Fruit fly (Drosophila melanogaster) whole organism, embryonic: ENCODE data around the gene Bace.

Experiments used
- Abd-B ChIP-seq: fragments of 200-800 bp; sonication (Bioruptor generic); optimal IDR thresholded peaks from 2 replicates; lab custom pipeline; 2018; ENCODE audit warnings: missing biosample characterization, mild to moderate bottlenecking, missing genetic modification characterization, moderate library complexity
- B-H1 ChIP-seq: fragments of 200-800 bp; sonication (Bioruptor generic); IDR thresholded peaks from 3 replicates; pipeline ENCODE4 v1.3.6; 2022; ENCODE audit warnings: missing biosample characterization, missing genetic modification characterization
- Bdp1 ChIP-seq: fragments of 200-800 bp; sonication (Bioruptor generic); optimal IDR thresholded peaks from 3 replicates; lab custom pipeline; 2016; ENCODE audit warnings: missing biosample characterization, missing genetic modification characterization
- BtbVII ChIP-seq: fragments of 200-800 bp; sonication (Bioruptor generic); optimal IDR thresholded peaks from 3 replicates; lab custom pipeline; 2017; ENCODE audit warnings: missing biosample characterization, mild to moderate bottlenecking, missing genetic modification characterization
- CG10654 ChIP-seq: fragments of 200-800 bp; sonication (Bioruptor generic); optimal IDR thresholded peaks from 2 replicates; lab custom pipeline; 2016; ENCODE audit warnings: missing biosample characterization, missing genetic modification characterization
- CG12104 ChIP-seq: fragments of 200-800 bp; sonication (Bioruptor generic); optimal IDR thresholded peaks from 3 replicates; lab custom pipeline; 2016; ENCODE audit warnings: missing biosample characterization, missing genetic modification characterization
- CG14667 ChIP-seq: fragments of 200-800 bp; sonication (Bioruptor generic); IDR thresholded peaks from 2 replicates; pipeline ENCODE4 v1.3.6; 2022; ENCODE audit warnings: missing biosample characterization, missing genetic modification characterization
- CG1603 ChIP-seq: fragments of 200-800 bp; sonication (Bioruptor generic); optimal IDR thresholded peaks from 2 replicates; lab custom pipeline; 2019; ENCODE audit warnings: missing biosample characterization, mild to moderate bottlenecking, missing genetic modification characterization, moderate library complexity
- CG1647 ChIP-seq: fragments of 200-800 bp; sonication (Bioruptor generic); optimal IDR thresholded peaks from 3 replicates; lab custom pipeline; 2016; ENCODE audit warnings: missing biosample characterization, missing genetic modification characterization
- CG16863 ChIP-seq: fragments of 200-800 bp; sonication (Bioruptor generic); optimal IDR thresholded peaks from 3 replicates; lab custom pipeline; 2016; ENCODE audit warnings: missing biosample characterization, missing genetic modification characterization
- CG1832 ChIP-seq: fragments of 200-800 bp; sonication (Bioruptor generic); optimal IDR thresholded peaks from 2 replicates; lab custom pipeline; 2017; ENCODE audit warnings: missing biosample characterization, mild to moderate bottlenecking, missing genetic modification characterization, inconsistent platforms
- CG2712 ChIP-seq: fragments of 200-800 bp; optimal IDR thresholded peaks from 3 replicates; lab custom pipeline; 2019; ENCODE audit warnings: missing biosample characterization, mild to moderate bottlenecking, missing genetic modification characterization, moderate library complexity
- CG31441 ChIP-seq: fragments of 200-800 bp; sonication (Bioruptor generic); IDR thresholded peaks from 2 replicates; pipeline ENCODE4 v1.3.6; 2022; ENCODE audit warnings: missing biosample characterization, missing genetic modification characterization
- CG34376 ChIP-seq: fragments of 200-800 bp; sonication (Bioruptor generic); optimal IDR thresholded peaks from 2 replicates; lab custom pipeline; 2018; ENCODE audit warnings: missing biosample characterization, mild to moderate bottlenecking, missing genetic modification characterization
- CG3838 ChIP-seq: fragments of 200-800 bp; sonication (Bioruptor generic); optimal IDR thresholded peaks from 3 replicates; lab custom pipeline; 2016; ENCODE audit warnings: missing biosample characterization, missing genetic modification characterization
- CG6254 ChIP-seq: fragments of 200-800 bp; sonication (Bioruptor generic); optimal IDR thresholded peaks from 3 replicates; lab custom pipeline; 2017; ENCODE audit warnings: mild to moderate bottlenecking, missing biosample characterization, missing genetic modification reagents, missing genetic modification characterization
- CG6689 ChIP-seq: fragments of 200-800 bp; sonication (Bioruptor generic); IDR thresholded peaks from 2 replicates; pipeline ENCODE4 v1.3.6; 2022; ENCODE audit warnings: missing biosample characterization, missing genetic modification characterization
- CG6765 ChIP-seq: fragments of 200-800 bp; sonication (Bioruptor generic); optimal IDR thresholded peaks from 3 replicates; lab custom pipeline; 2017; ENCODE audit warnings: missing biosample characterization, mild to moderate bottlenecking, missing genetic modification characterization
- CG6813 ChIP-seq: fragments of 200-800 bp; sonication (Bioruptor generic); optimal IDR thresholded peaks from 2 replicates; lab custom pipeline; 2017; ENCODE audit warnings: missing biosample characterization, missing genetic modification characterization, mild to moderate bottlenecking, moderate library complexity, missing genetic modification reagents
- CG7556 ChIP-seq: fragments of 200-800 bp; sonication (Bioruptor generic); optimal IDR thresholded peaks from 2 replicates; lab custom pipeline; 2017; ENCODE audit warnings: missing biosample characterization, mild to moderate bottlenecking, missing genetic modification characterization
- CG7928 ChIP-seq: fragments of 200-800 bp; sonication (Bioruptor generic); optimal IDR thresholded peaks from 2 replicates; lab custom pipeline; 2017; ENCODE audit warnings: missing biosample characterization, mild to moderate bottlenecking, missing genetic modification characterization
- CG8089 ChIP-seq: fragments of 200-800 bp; sonication (Bioruptor generic); optimal IDR thresholded peaks from 3 replicates; lab custom pipeline; 2016; ENCODE audit warnings: missing biosample characterization, missing genetic modification characterization
- CG8944 ChIP-seq: fragments of 200-800 bp; sonication (Bioruptor generic); optimal IDR thresholded peaks from 3 replicates; lab custom pipeline; 2016; ENCODE audit warnings: missing biosample characterization, missing genetic modification characterization
- Doc2 ChIP-seq: fragments of 200-800 bp; sonication (Bioruptor generic); IDR thresholded peaks from 2 replicates; pipeline ENCODE4 v1.3.6; 2022; ENCODE audit warnings: missing biosample characterization, missing genetic modification characterization
- Gsc ChIP-seq: fragments of 200-800 bp; sonication (Bioruptor generic); IDR thresholded peaks from 2 replicates; pipeline ENCODE4 v1.3.6; 2022; ENCODE audit warnings: missing biosample characterization, missing genetic modification characterization
- H15 ChIP-seq: fragments of 200-800 bp; sonication (Bioruptor generic); IDR thresholded peaks from 3 replicates; pipeline ENCODE4 v1.3.6; 2022; ENCODE audit warnings: missing biosample characterization, missing genetic modification characterization
- HHEX ChIP-seq: fragments of 200-800 bp; sonication (Bioruptor generic); optimal IDR thresholded peaks from 3 replicates; lab custom pipeline; 2017; ENCODE audit warnings: missing biosample characterization, mild to moderate bottlenecking, missing genetic modification characterization, missing genetic modification reagents
- Hr78 ChIP-seq, 2 experiments: fragments of 200-800 bp in 1 of 2; fragments of >200 bp in 1 of 2; sonication (Bioruptor generic) in 1 of 2; optimal IDR thresholded peaks; 2 replicates each; lab custom pipeline; 2017 to 2019; ENCODE audit warnings: missing biosample characterization in 2 of 2, missing genetic modification characterization in 2 of 2, mild to moderate bottlenecking in 1 of 2, moderate library complexity in 1 of 2
- Mrtf ChIP-seq: fragments of 200-800 bp; sonication (Bioruptor generic); IDR thresholded peaks from 3 replicates; pipeline ENCODE4 v1.3.6; 2022; ENCODE audit warnings: missing biosample characterization, missing genetic modification characterization
- NK7.1 ChIP-seq: fragments of 200-800 bp; sonication (Bioruptor generic); optimal IDR thresholded peaks from 3 replicates; lab custom pipeline; 2016; ENCODE audit warnings: missing biosample characterization, missing genetic modification characterization
- Nf-YB ChIP-seq: fragments of 200-800 bp; sonication (Bioruptor generic); optimal IDR thresholded peaks from 3 replicates; lab custom pipeline; 2019; ENCODE audit warnings: missing biosample characterization, mild to moderate bottlenecking, missing genetic modification characterization, moderate library complexity
- Oli ChIP-seq: fragments of 200-800 bp; sonication (Bioruptor generic); optimal IDR thresholded peaks from 2 replicates; lab custom pipeline; 2018; ENCODE audit warnings: missing biosample characterization, mild to moderate bottlenecking, missing genetic modification characterization, moderate library complexity
- Sry-δ ChIP-seq: fragments of 200-800 bp; sonication (Bioruptor generic); optimal IDR thresholded peaks from 2 replicates; lab custom pipeline; 2016; ENCODE audit warnings: missing biosample characterization, missing genetic modification characterization
- al ChIP-seq: fragments of 200-800 bp; sonication (Bioruptor generic); IDR thresholded peaks from 2 replicates; pipeline ENCODE4 v1.3.6; 2022; ENCODE audit warnings: missing biosample characterization, missing genetic modification characterization
- amos ChIP-seq: fragments of 200-800 bp; sonication (Bioruptor generic); IDR thresholded peaks from 2 replicates; pipeline ENCODE4 v1.3.6; 2022; ENCODE audit warnings: missing biosample characterization, missing genetic modification characterization; ENCODE audit not compliant: partially characterized antibody
- chif ChIP-seq, 2 experiments: fragments of 200-800 bp; sonication (Bioruptor generic); optimal IDR thresholded peaks; 3 replicates each; lab custom pipeline; 2016; ENCODE audit warnings: missing biosample characterization in 2 of 2, missing genetic modification characterization in 2 of 2
- chinmo ChIP-seq: fragments of 200-800 bp; sonication (Bioruptor generic); IDR thresholded peaks from 4 replicates; pipeline ENCODE4 v1.3.6; 2022; ENCODE audit warnings: missing biosample characterization, missing genetic modification characterization; ENCODE audit not compliant: partially characterized antibody
- gro ChIP-seq: fragments of 200-800 bp; sonication (Bioruptor generic); optimal IDR thresholded peaks from 2 replicates; lab custom pipeline; 2016; ENCODE audit warnings: missing biosample characterization, missing genetic modification characterization
- kay ChIP-seq: fragments of 200-800 bp; sonication (Bioruptor generic); optimal IDR thresholded peaks from 2 replicates; lab custom pipeline; 2016; ENCODE audit warnings: missing biosample characterization, missing genetic modification characterization
- lov ChIP-seq, 2 experiments: fragments of 200-800 bp in 1 of 2; fragments of >200 bp in 1 of 2; sonication (Bioruptor generic) in 1 of 2; IDR thresholded peaks in 1 of 2; optimal IDR thresholded peaks in 1 of 2; 2 replicates in 1 of 2; 3 replicates in 1 of 2; pipeline versions ENCODE4 v1.3.6 to Lab custom; 2017 to 2022; ENCODE audit warnings: missing biosample characterization in 1 of 2, missing genetic modification characterization in 1 of 2
- mld ChIP-seq: fragments of 200-800 bp; sonication (Bioruptor generic); IDR thresholded peaks from 3 replicates; pipeline ENCODE4 v1.3.6; 2022; ENCODE audit warnings: missing biosample characterization, missing genetic modification characterization; ENCODE audit not compliant: partially characterized antibody
- nmo ChIP-seq: fragments of 200-800 bp; sonication (Bioruptor generic); optimal IDR thresholded peaks from 2 replicates; lab custom pipeline; 2018; ENCODE audit warnings: missing biosample characterization, mild to moderate bottlenecking, missing genetic modification characterization, moderate library complexity
- p53 ChIP-seq: fragments of 200-800 bp; sonication (Bioruptor generic); optimal IDR thresholded peaks from 2 replicates; lab custom pipeline; 2016; ENCODE audit warnings: missing biosample characterization, missing genetic modification characterization
- pan ChIP-seq, 4 experiments: fragments of >200 bp in 3 of 4; fragments of 200-800 bp in 1 of 4; sonication (Bioruptor generic) in 1 of 4; optimal IDR thresholded peaks in 3 of 4; IDR thresholded peaks in 1 of 4; 2 replicates each; pipeline versions ENCODE4 v1.3.6 to Lab custom; 2017 to 2022; ENCODE audit warnings: missing biosample characterization in 2 of 4, missing genetic modification characterization in 2 of 4, mixed read lengths in 1 of 4
- sob ChIP-seq: fragments of 200-800 bp; sonication (Bioruptor generic); IDR thresholded peaks from 2 replicates; pipeline ENCODE4 v1.3.6; 2022; ENCODE audit warnings: missing biosample characterization, missing genetic modification characterization
- sqz ChIP-seq: fragments of 200-800 bp; sonication (Bioruptor generic); optimal IDR thresholded peaks from 3 replicates; lab custom pipeline; 2018; ENCODE audit warnings: missing biosample characterization, mild to moderate bottlenecking, missing genetic modification characterization
- sr ChIP-seq: fragments of 200-800 bp; sonication (Bioruptor generic); IDR thresholded peaks from 3 replicates; pipeline ENCODE4 v1.3.6; 2022; ENCODE audit warnings: missing biosample characterization, missing genetic modification characterization
- tio ChIP-seq: fragments of 200-800 bp; sonication (Bioruptor generic); optimal IDR thresholded peaks from 2 replicates; lab custom pipeline; 2017; ENCODE audit warnings: missing biosample characterization, missing genetic modification characterization, inconsistent platforms
- toy ChIP-seq: fragments of 200-800 bp; sonication (Bioruptor generic); IDR thresholded peaks from 2 replicates; pipeline ENCODE4 v1.3.6; 2022; ENCODE audit warnings: missing biosample characterization, missing genetic modification characterization
- vvl ChIP-seq: fragments of 200-800 bp; sonication (Bioruptor generic); IDR thresholded peaks from 2 replicates; pipeline ENCODE4 v1.3.6; 2022; ENCODE audit warnings: missing biosample characterization, missing genetic modification characterization
- wek ChIP-seq: fragments of 200-800 bp; sonication (Bioruptor generic); optimal IDR thresholded peaks from 3 replicates; lab custom pipeline; 2018; ENCODE audit warnings: missing biosample characterization, mild to moderate bottlenecking, missing genetic modification characterization, moderate library complexity

Bace gene

DNA sequence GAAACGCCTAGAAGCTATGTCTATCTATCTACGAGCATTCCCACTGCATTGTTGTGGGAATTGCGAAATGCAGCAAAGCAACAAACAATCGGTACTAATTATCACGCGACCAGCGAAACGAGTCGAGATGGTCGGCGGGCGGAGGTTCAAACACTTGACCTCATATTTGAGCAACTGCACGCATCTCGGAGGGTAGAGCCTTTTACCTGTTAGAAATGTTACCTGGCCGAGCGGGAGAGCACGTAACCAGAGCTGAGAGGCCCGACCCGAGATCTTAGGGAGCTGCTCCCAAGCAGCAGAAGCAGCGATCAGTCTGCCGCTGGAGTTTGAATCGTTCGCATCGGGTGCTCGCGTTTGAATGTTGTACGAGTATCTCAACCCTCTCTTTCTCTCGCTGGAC lies 17.7 kb downstream of the Bace start:
- TF ChIP-seq p53 (GFP tag; lab: Kevin White, UChicago) (no peak), CG1832 (GFP tag; lab: Kevin White, UChicago) (peak; percentile 1), Sry-δ (GFP tag; lab: Kevin White, UChicago) (no peak), CG6689 (GFP tag; lab: Robert Waterston, UW) (no peak), Oli (tag; lab: Kevin White, UChicago) (no peak), CG1647 (no peak), CG12104 (GFP tag; lab: Kevin White, UChicago) (no peak), Hr78 (GFP tag; optimal IDR thresholded peaks at IDR 0.05; lab: Kevin White, UChicago) (peak in 1 of 2 experiments; percentile 93), lov (optimal IDR thresholded peaks at IDR 0.05; lab: Kevin White, UChicago) (no peak), lov (GFP tag; IDR thresholded peaks at IDR 0.05; lab: Robert Waterston, UW) (no peak), H15 (GFP tag; lab: Robert Waterston, UW) (no peak), Doc2 (no peak), CG14667 (GFP tag; lab: Robert Waterston, UW) (no peak), CG6765 (GFP tag; lab: Kevin White, UChicago) (no peak), sqz (GFP tag; lab: Kevin White, UChicago) (no peak), CG16863 (no peak), sr (GFP tag; lab: Robert Waterston, UW) (no peak), Nf-YB (no peak), CG31441 (GFP tag; lab: Robert Waterston, UW) (no peak), CG7556 (GFP tag; lab: Kevin White, UChicago) (no peak), B-H1 (no peak), kay (GFP tag; lab: Kevin White, UChicago) (no peak), gro (GFP tag; lab: Kevin White, UChicago) (no peak), Mrtf (GFP tag; lab: Robert Waterston, UW) (no peak), Abd-B (GFP tag; lab: Kevin White, UChicago) (no peak), wek (GFP tag; lab: Kevin White, UChicago) (no peak), CG34376 (GFP tag; lab: Kevin White, UChicago) (no peak), CG8944 (GFP tag; lab: Kevin White, UChicago) (no peak), CG8089 (GFP tag; lab: Kevin White, UChicago) (no peak), nmo (no peak), CG2712 (tag; lab: Kevin White, UChicago) (no peak), tio (GFP tag; lab: Kevin White, UChicago) (no peak), sob (GFP tag; lab: Robert Waterston, UW) (no peak), al (no peak), amos (no peak), CG10654 (GFP tag; lab: Kevin White, UChicago) (no peak), mld (GFP tag; lab: Robert Waterston, UW) (0 out of 3 replicates have a peak, but pooled peaks have one; percentile 45), chif (GFP tag; optimal IDR thresholded peaks at IDR 0.05; lab: Kevin White, UChicago) (no peak), CG3838 (GFP tag; lab: Kevin White, UChicago) (no peak), toy (GFP tag; lab: Robert Waterston, UW) (no peak), Gsc (GFP tag; lab: Robert Waterston, UW) (no peak), CG6254 (GFP tag; lab: Kevin White, UChicago) (no peak), CG7928 (GFP tag; lab: Kevin White, UChicago) (no peak), BtbVII (GFP tag; lab: Kevin White, UChicago) (no peak), CG6813 (GFP tag; lab: Kevin White, UChicago) (no peak), NK7.1 (GFP tag; lab: Kevin White, UChicago) (no peak), vvl (GFP tag; lab: Robert Waterston, UW) (no peak), HHEX (GFP tag; lab: Kevin White, UChicago) (no peak), CG1603 (tag; lab: Kevin White, UChicago) (no peak), Bdp1 (GFP tag; lab: Kevin White, UChicago) (no peak), chinmo (GFP tag; lab: Robert Waterston, UW) (no peak), pan (optimal IDR thresholded peaks at IDR 0.05; lab: Kevin White, UChicago) (no peak), pan (GFP tag; optimal IDR thresholded peaks at IDR 0.05 in 1 of 2, IDR thresholded peaks at IDR 0.05 in 1 of 2) (no peak)
